Worm (Caenorhabditis elegans) whole organism, early embryonic: ENCODE measurements around the gene srd-51.

ENCODE experiments used
- B0310.2 ChIP-seq: sonication (generic microtip); optimal IDR thresholded peaks from 2 replicates; lab custom pipeline; 2016; ENCODE audit warnings: mild to moderate bottlenecking, missing genetic modification characterization, missing compliant biosample characterization
- aly-1 ChIP-seq: sonication (generic microtip); optimal IDR thresholded peaks from 2 replicates; lab custom pipeline; 2016; ENCODE audit warnings: missing genetic modification characterization, missing compliant biosample characterization
- ama-1 ChIP-seq: fragments of 150-350 bp; optimal IDR thresholded peaks from 2 replicates; lab custom pipeline; 2014
- ets-7 ChIP-seq: sonication (generic microtip); optimal IDR thresholded peaks from 2 replicates; lab custom pipeline; 2016; ENCODE audit warnings: missing genotype, missing genetic modification characterization, missing compliant biosample characterization
- flt-1 ChIP-seq: fragments of 200-800 bp; sonication (Bioruptor generic); IDR thresholded peaks from 2 replicates; pipeline ENCODE4 v1.3.6; 2022; ENCODE audit warnings: missing genetic modification characterization, missing compliant biosample characterization
- pes-1 ChIP-seq: fragments of 200-800 bp; sonication (Bioruptor generic); IDR thresholded peaks from 2 replicates; pipeline ENCODE4 v1.3.6; 2022; ENCODE audit warnings: missing genetic modification reagents, missing genetic modification characterization, missing compliant biosample characterization
- scrt-1 ChIP-seq: fragments of 200-800 bp; sonication (Bioruptor generic); IDR thresholded peaks from 2 replicates; pipeline ENCODE4 v1.3.6; 2022; ENCODE audit warnings: missing genetic modification characterization, missing compliant biosample characterization
- tbx-11 ChIP-seq: fragments of 200-800 bp; sonication (Bioruptor generic); IDR thresholded peaks from 2 replicates; pipeline ENCODE4 v1.3.6; 2022; ENCODE audit warnings: missing genetic modification characterization, missing compliant biosample characterization
- tbx-37 ChIP-seq: fragments of 200-800 bp; sonication (Bioruptor generic); conservative IDR thresholded peaks from 2 replicates; pipeline ENCODE4 v1.3.6; 2022; ENCODE audit warnings: missing genetic modification reagents, missing genetic modification characterization, missing compliant biosample characterization

ce11 chrX:13510997-13511396 is 26.3 kb upstream of the srd-51 start, which contains the start of gene col-185:
- no peak for TF ChIP-seq scrt-1 (GFP tag; lab: Robert Waterston, UW)
- no peak for TF ChIP-seq aly-1
- TF ChIP-seq ama-1 (lab: Kevin White, UChicago), result no peak
- no peak for TF ChIP-seq ets-7
- TF ChIP-seq tbx-37 (GFP tag; lab: Robert Waterston, UW), result no peak
- TF ChIP-seq pes-1 (GFP tag; lab: Robert Waterston, UW), result no peak
- no peak for TF ChIP-seq flt-1 (GFP tag; lab: Robert Waterston, UW)
- no peak for TF ChIP-seq B0310.2 (tag; lab: Kevin White, UChicago)
- TF ChIP-seq tbx-11 (GFP tag; lab: Robert Waterston, UW), result no peak
